Worm (Caenorhabditis elegans): Measurements from ENCODE around the gene rpb-8.

DNA sequence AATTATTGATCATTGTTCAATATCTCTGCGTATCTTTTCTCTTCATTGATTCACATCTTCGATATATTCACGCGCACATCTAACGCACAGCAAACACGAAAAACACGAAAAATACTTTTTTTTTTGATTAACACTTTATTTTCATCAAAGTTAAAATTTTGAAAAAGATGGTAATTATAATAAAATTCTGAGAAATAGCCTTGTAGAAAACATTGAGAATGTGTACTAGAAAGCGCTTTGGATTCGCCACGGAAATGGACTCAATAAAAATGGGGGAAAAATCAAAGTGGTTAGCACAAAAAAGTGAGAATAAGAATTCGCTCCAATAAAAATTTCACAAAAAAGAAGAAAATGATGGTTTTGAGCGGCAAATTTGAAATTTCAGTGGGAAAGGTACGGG is 24.3 kb downstream of the rpb-8 start, which contains the start of gene F26F4.6:
- TF ChIP-seq flt-1 (GFP tag; IDR thresholded peaks at IDR 0.05) = no peak
- no peak for TF ChIP-seq ref-1 (GFP tag; conservative IDR thresholded peaks at IDR 0.05)
- no peak for TF ChIP-seq T22C8.4 (GFP tag; IDR thresholded peaks at IDR 0.05)
- TF ChIP-seq ztf-29 (GFP tag; IDR thresholded peaks at IDR 0.05) = no peak
- no peak for TF ChIP-seq med-1 (GFP tag; optimal IDR thresholded peaks at IDR 0.05; ENCODE audit: insufficient read depth)
- TF ChIP-seq ztf-23 (GFP tag; IDR thresholded peaks at IDR 0.05) = no peak
- no peak for TF ChIP-seq klf-2 (GFP tag; conservative IDR thresholded peaks at IDR 0.05)
- no peak for TF ChIP-seq tab-1 (GFP tag; IDR thresholded peaks at IDR 0.05)
- TF ChIP-seq cog-1 (tag; optimal IDR thresholded peaks at IDR 0.05) = no peak
